Worm (Caenorhabditis elegans) whole organism, midembryonic: ENCODE measurements around the gene C25F6.1.

Source experiments
- T22C8.4 ChIP-seq: fragments of 200-800 bp; sonication (Bioruptor generic); IDR thresholded peaks from 2 replicates; pipeline ENCODE4 v1.3.6; 2022; ENCODE audit warnings: missing genetic modification characterization, missing compliant biosample characterization
- cog-1 ChIP-seq: sonication (generic microtip); optimal IDR thresholded peaks from 2 replicates; lab custom pipeline; 2016; ENCODE audit warnings: missing genetic modification characterization, missing compliant biosample characterization
- flt-1 ChIP-seq: fragments of 200-800 bp; sonication (Bioruptor generic); IDR thresholded peaks from 2 replicates; pipeline ENCODE4 v1.3.6; 2022; ENCODE audit warnings: missing genetic modification characterization, missing compliant biosample characterization
- klf-2 ChIP-seq: fragments of 200-800 bp; sonication (Bioruptor generic); conservative IDR thresholded peaks from 2 replicates; pipeline ENCODE4 v1.3.6; 2022; ENCODE audit warnings: missing genetic modification reagents, missing genetic modification characterization, missing compliant biosample characterization
- med-1 ChIP-seq: sonication (generic microtip); optimal IDR thresholded peaks from 2 replicates; lab custom pipeline; 2017; ENCODE audit warnings: missing genetic modification characterization, mild to moderate bottlenecking, missing compliant biosample characterization, antibody characterized with exemption, missing genetic modification reagents; ENCODE audit not compliant: insufficient read depth
- ref-1 ChIP-seq: fragments of 200-800 bp; sonication (Bioruptor generic); conservative IDR thresholded peaks from 2 replicates; pipeline ENCODE4 v1.3.6; 2022; ENCODE audit warnings: missing genetic modification reagents, missing genetic modification characterization, missing compliant biosample characterization
- tab-1 ChIP-seq: fragments of 200-800 bp; sonication (Bioruptor generic); IDR thresholded peaks from 2 replicates; pipeline ENCODE4 v1.3.6; 2022; ENCODE audit warnings: missing genetic modification characterization, missing compliant biosample characterization
- ztf-23 ChIP-seq: fragments of 200-800 bp; sonication (Bioruptor generic); IDR thresholded peaks from 2 replicates; pipeline ENCODE4 v1.3.6; 2022; ENCODE audit warnings: missing genetic modification reagents, missing genetic modification characterization, missing compliant biosample characterization
- ztf-29 ChIP-seq: fragments of 200-800 bp; sonication (Bioruptor generic); IDR thresholded peaks from 2 replicates; pipeline ENCODE4 v1.3.6; 2022; ENCODE audit warnings: missing genetic modification reagents, missing genetic modification characterization, missing compliant biosample characterization

The C25F6.1 gene

ce11 chrX:5517844-5518243, 31.6 kb downstream of the C25F6.1 start:
- TF ChIP-seq tab-1: no peak
- TF ChIP-seq cog-1 (tag; lab: Kevin White, UChicago): no peak
- TF ChIP-seq klf-2 (GFP tag; lab: Robert Waterston, UW): no peak
- TF ChIP-seq ztf-29 (GFP tag; lab: Robert Waterston, UW): no peak
- no peak for TF ChIP-seq ztf-23
- TF ChIP-seq flt-1: no peak
- no peak for TF ChIP-seq med-1 (GFP tag; lab: Kevin White, UChicago)
- TF ChIP-seq T22C8.4 (GFP tag; lab: Robert Waterston, UW): no peak
- no peak for TF ChIP-seq ref-1 (GFP tag; lab: Robert Waterston, UW)

DNA sequence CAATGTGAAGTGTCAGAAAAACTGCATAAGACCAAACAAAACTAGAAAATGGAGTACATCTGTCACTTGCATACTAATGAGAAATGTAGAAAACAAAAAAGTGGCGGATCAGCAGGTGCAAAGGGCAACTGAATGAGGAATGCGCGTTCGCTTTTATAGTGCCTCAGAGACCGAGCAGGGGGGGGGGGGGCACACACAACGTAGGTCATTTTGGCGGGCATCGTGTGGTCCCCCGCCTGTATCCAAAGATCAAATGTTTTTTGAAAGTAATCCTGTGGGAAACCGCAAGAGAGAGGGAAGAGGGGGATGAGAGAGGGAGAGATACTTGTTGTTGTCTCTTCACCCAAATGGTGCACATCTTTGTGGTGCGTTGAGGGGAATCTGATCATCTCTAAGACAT, 32.1 kb downstream of the C25F6.1 start:
- TF ChIP-seq flt-1 (no peak; the same call in 1 of the 2 replicates), med-1 (GFP tag; lab: Kevin White, UChicago) (no peak), tab-1 (peak; percentile 60; the same call in 1 of the 2 replicates), ref-1 (GFP tag; lab: Robert Waterston, UW) (no peak), ztf-23 (no peak), cog-1 (tag; lab: Kevin White, UChicago) (peak; percentile 31)

- TF ChIP-seq cog-1 (tag; lab: Kevin White, UChicago) (no peak), T22C8.4 (GFP tag; lab: Robert Waterston, UW) (no peak), ref-1 (GFP tag; lab: Robert Waterston, UW) (no peak), flt-1 (no peak), med-1 (GFP tag; lab: Kevin White, UChicago) (no peak), klf-2 (GFP tag; lab: Robert Waterston, UW) (no peak), ztf-29 (GFP tag; lab: Robert Waterston, UW) (no peak), ztf-23 (no peak), tab-1 (no peak)
Observed at ce11 chrX:5519567-5519966, 33.3 kb downstream of the C25F6.1 start.

- no peak for TF ChIP-seq ztf-29 (GFP tag; lab: Robert Waterston, UW)
Observed at ce11 chrX:5522769-5523601, 36.7 kb downstream of the C25F6.1 start, which contains the start of gene mboa-3. Gene mboa-3, minus strand, starts transcription at chrX:5522819.

ce11 chrX:5524260-5524659, 38.0 kb downstream of the C25F6.1 start:
- TF ChIP-seq cog-1 (tag; lab: Kevin White, UChicago): no peak
